Fruit fly (Drosophila melanogaster) whole organism: ENCODE results near the gene Sytbeta.

Experiments
- Dll ChIP-seq: fragments of >200 bp; optimal IDR thresholded peaks from 2 replicates; lab custom pipeline; 2017
- EcR ChIP-seq, 2 experiments: fragments of >200 bp; optimal IDR thresholded peaks; 2 replicates each; lab custom pipeline; 2017; ENCODE audit warnings: missing biosample characterization in 2 of 2, missing genetic modification characterization in 2 of 2, missing genetic modification reagents in 2 of 2
- pan ChIP-seq: fragments of >200 bp; optimal IDR thresholded peaks from 2 replicates; lab custom pipeline; 2017
- psq ChIP-seq: fragments of >200 bp; optimal IDR thresholded peaks from 2 replicates; lab custom pipeline; 2017
- usp ChIP-seq: fragments of >200 bp; optimal IDR thresholded peaks from 2 replicates; lab custom pipeline; 2017; ENCODE audit warnings: missing biosample characterization, missing genetic modification characterization, mixed read lengths

DNA sequence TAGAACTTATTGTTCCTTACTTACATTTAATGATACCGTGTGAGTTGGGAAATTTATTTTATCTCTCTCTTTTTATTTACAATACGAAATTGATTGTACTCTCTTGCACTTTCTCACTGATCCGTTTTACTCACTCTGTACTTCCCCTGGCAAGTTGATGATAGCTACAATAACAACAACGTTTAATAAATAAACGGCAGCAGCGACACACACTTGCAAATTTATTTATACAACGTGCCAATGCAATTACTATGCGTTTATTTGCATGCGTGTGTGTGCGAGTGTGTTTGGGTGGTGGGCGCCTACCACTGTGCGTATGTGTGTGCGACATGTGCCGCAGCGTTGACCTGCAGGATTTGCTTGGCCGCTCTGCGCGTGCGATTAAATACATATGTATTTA lies 34.8 kb upstream of the Sytbeta start:
- TF ChIP-seq usp (GFP tag; lab: Kevin White, UChicago) (no peak), Dll (lab: Kevin White, UChicago) (no peak), psq (no peak), pan (lab: Kevin White, UChicago) (no peak), EcR (GFP tag; optimal IDR thresholded peaks at IDR 0.05; lab: Kevin White, UChicago) (no peak)
